Worm (Caenorhabditis elegans): Measurements from ENCODE around the gene R02F11.2.

- TF ChIP-seq nhr-25 (tag; optimal IDR thresholded peaks at IDR 0.05) (no peak), pha-4 (tag; optimal IDR thresholded peaks at IDR 0.05) (no peak), nhr-76 (tag; optimal IDR thresholded peaks at IDR 0.05) (no peak), elt-1 (tag; optimal IDR thresholded peaks at IDR 0.05) (no peak), snpc-4 (tag; optimal IDR thresholded peaks at IDR 0.05) (no peak), unc-62 (GFP tag; optimal IDR thresholded peaks at IDR 0.05) (no peak), egl-5 (tag; optimal IDR thresholded peaks at IDR 0.05) (no peak), skn-1 (tag; optimal IDR thresholded peaks at IDR 0.05) (no peak), egl-27 (tag; optimal IDR thresholded peaks at IDR 0.05) (no peak), nhr-11 (tag; optimal IDR thresholded peaks at IDR 0.05) (no peak), mml-1 (tag; optimal IDR thresholded peaks at IDR 0.05) (no peak), elt-3 (tag; optimal IDR thresholded peaks at IDR 0.05) (no peak)
These were observed 24.2 kb downstream of the R02F11.2 start, which contains the start of gene ccep-97 for ce11 chrV:4818563-4818962.
